Fruit fly (Drosophila melanogaster): ENCODE data around the gene CG9121.

DNA sequence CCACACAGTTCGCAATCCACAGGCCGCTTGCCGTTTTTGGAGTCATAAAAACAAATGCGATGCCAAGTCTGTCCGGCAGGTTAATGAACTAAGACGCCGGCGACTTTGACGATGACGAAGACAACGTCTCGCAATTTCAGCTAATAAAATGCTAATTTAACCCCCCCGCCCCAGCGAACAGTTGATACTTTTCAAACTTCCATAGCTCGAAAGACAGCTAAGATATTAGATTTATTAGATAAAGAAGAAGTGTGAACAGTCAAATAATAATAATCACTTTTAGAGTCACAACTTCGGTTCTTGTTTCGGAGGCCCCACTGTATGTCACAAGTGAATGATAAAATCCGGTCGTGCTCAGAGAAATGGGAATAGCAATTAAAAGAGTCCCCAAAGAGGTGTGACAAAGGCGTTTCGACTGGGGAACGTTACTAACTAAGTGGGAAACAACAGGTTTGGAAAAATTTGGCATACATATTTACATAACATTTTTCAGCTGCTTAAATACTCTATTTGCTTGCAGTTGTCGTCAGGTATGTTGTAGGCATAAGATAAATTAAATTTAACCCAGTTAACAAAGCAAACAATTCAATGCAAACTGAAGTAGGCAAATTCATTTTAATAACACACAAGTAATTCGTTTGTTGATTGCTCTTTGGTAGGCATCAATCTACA lies 33.9 kb upstream of the CG9121 start:
- no peak for TF ChIP-seq dsx (GFP tag; optimal IDR thresholded peaks at IDR 0.05; ENCODE audit: poor library complexity, severe bottlenecking)
- no peak for TF ChIP-seq Hr39 (GFP tag; optimal IDR thresholded peaks at IDR 0.05)
- TF ChIP-seq CG16779 (tag; optimal IDR thresholded peaks at IDR 0.05), result no peak
- no peak for TF ChIP-seq Ets96B (tag; optimal IDR thresholded peaks at IDR 0.05)
- TF ChIP-seq CG8632 (GFP tag; optimal IDR thresholded peaks at IDR 0.05), result no peak
- TF ChIP-seq CG11902 (GFP tag; optimal IDR thresholded peaks at IDR 0.05), result no peak

Data from whole organism, prepupa.